Fruit fly (Drosophila melanogaster) whole organism, embryonic: Measurements from ENCODE around the gene Uba5.
A peak's percentile ranks its signal among the peaks of the same experiment; 100 is the strongest.

Source experiments
- ATbp ChIP-seq: fragments of 200-800 bp; sonication (Bioruptor generic); optimal IDR thresholded peaks from 2 replicates; lab custom pipeline; 2017; ENCODE audit warnings: missing biosample characterization, mild to moderate bottlenecking, missing genetic modification characterization, missing genetic modification reagents
- CG12659 ChIP-seq: fragments of 200-800 bp; sonication (Bioruptor generic); optimal IDR thresholded peaks from 3 replicates; lab custom pipeline; 2017; ENCODE audit warnings: mild to moderate bottlenecking, missing biosample characterization, missing genetic modification reagents, missing genetic modification characterization
- CG13123 ChIP-seq: fragments of 200-800 bp; sonication (Bioruptor generic); optimal IDR thresholded peaks from 2 replicates; lab custom pipeline; 2016; ENCODE audit warnings: missing biosample characterization, missing genetic modification characterization
- CG15696 ChIP-seq: fragments of 200-800 bp; sonication (Bioruptor generic); optimal IDR thresholded peaks from 2 replicates; lab custom pipeline; 2019; ENCODE audit warnings: missing biosample characterization, mild to moderate bottlenecking, missing genetic modification characterization, moderate library complexity
- CG17328 ChIP-seq: fragments of 200-800 bp; sonication (Bioruptor generic); IDR thresholded peaks from 2 replicates; pipeline ENCODE4 v1.3.6; 2022; ENCODE audit warnings: missing biosample characterization, missing genetic modification characterization
- CG17361 ChIP-seq: fragments of 200-800 bp; sonication (Bioruptor generic); IDR thresholded peaks from 3 replicates; pipeline ENCODE4 v1.3.6; 2022; ENCODE audit warnings: missing biosample characterization, missing genetic modification characterization
- CG17612 ChIP-seq: fragments of 200-800 bp; sonication (Bioruptor generic); IDR thresholded peaks from 2 replicates; pipeline ENCODE4 v1.3.6; 2022; ENCODE audit warnings: missing biosample characterization, missing genetic modification characterization
- CG17829 ChIP-seq: fragments of 200-800 bp; optimal IDR thresholded peaks from 2 replicates; lab custom pipeline; 2019; ENCODE audit warnings: missing biosample characterization, mild to moderate bottlenecking, missing genetic modification characterization, moderate library complexity
- CG17912 ChIP-seq: fragments of 200-800 bp; sonication (Bioruptor generic); optimal IDR thresholded peaks from 2 replicates; lab custom pipeline; 2018; ENCODE audit warnings: missing biosample characterization, mild to moderate bottlenecking, missing genetic modification characterization
- CG18262 ChIP-seq: fragments of 200-800 bp; optimal IDR thresholded peaks from 3 replicates; lab custom pipeline; 2019; ENCODE audit warnings: missing biosample characterization, mild to moderate bottlenecking, missing genetic modification characterization, moderate library complexity
- CG2116 ChIP-seq: fragments of 200-800 bp; sonication (Bioruptor generic); optimal IDR thresholded peaks from 3 replicates; lab custom pipeline; 2018; ENCODE audit warnings: missing biosample characterization, mild to moderate bottlenecking, missing genetic modification characterization
- CG2712 ChIP-seq: fragments of 200-800 bp; optimal IDR thresholded peaks from 3 replicates; lab custom pipeline; 2019; ENCODE audit warnings: missing biosample characterization, mild to moderate bottlenecking, missing genetic modification characterization, moderate library complexity
- CG3407 ChIP-seq: fragments of 200-800 bp; sonication (Bioruptor generic); optimal IDR thresholded peaks from 2 replicates; lab custom pipeline; 2018; ENCODE audit warnings: missing biosample characterization, mild to moderate bottlenecking, missing genetic modification characterization
- CG7372 ChIP-seq: fragments of 200-800 bp; sonication (Bioruptor generic); IDR thresholded peaks from 2 replicates; pipeline ENCODE4 v1.3.6; 2022; ENCODE audit warnings: missing biosample characterization, missing genetic modification characterization
- CG7839 ChIP-seq: fragments of 200-800 bp; sonication (Bioruptor generic); optimal IDR thresholded peaks from 3 replicates; lab custom pipeline; 2018; ENCODE audit warnings: missing biosample characterization, mild to moderate bottlenecking, missing genetic modification characterization, moderate library complexity
- CG8281 ChIP-seq: fragments of 200-800 bp; sonication (Bioruptor generic); optimal IDR thresholded peaks from 2 replicates; lab custom pipeline; 2018; ENCODE audit warnings: missing biosample characterization, mild to moderate bottlenecking, missing genetic modification characterization, moderate library complexity
- CrebB ChIP-seq: fragments of 200-800 bp; sonication (Bioruptor generic); optimal IDR thresholded peaks from 3 replicates; lab custom pipeline; 2018; ENCODE audit warnings: missing biosample characterization, mild to moderate bottlenecking, missing genetic modification characterization
- E2f2 ChIP-seq: fragments of 200-800 bp; sonication (Bioruptor generic); IDR thresholded peaks from 2 replicates; pipeline ENCODE4 v1.3.6; 2022; ENCODE audit warnings: missing biosample characterization, missing genetic modification characterization
- Fer2 ChIP-seq: fragments of 200-800 bp; sonication (Bioruptor generic); optimal IDR thresholded peaks from 2 replicates; lab custom pipeline; 2018; ENCODE audit warnings: missing biosample characterization, mild to moderate bottlenecking, missing genetic modification characterization, moderate library complexity
- HmgD ChIP-seq: fragments of 200-800 bp; sonication (Bioruptor generic); optimal IDR thresholded peaks from 3 replicates; lab custom pipeline; 2016; ENCODE audit warnings: missing biosample characterization, missing genetic modification characterization
- HmgZ ChIP-seq: fragments of 200-800 bp; sonication (Bioruptor generic); optimal IDR thresholded peaks from 2 replicates; lab custom pipeline; 2018; ENCODE audit warnings: missing biosample characterization, mild to moderate bottlenecking, missing genetic modification characterization
- Hr51 ChIP-seq, 2 experiments: fragments of 200-800 bp; sonication (Bioruptor generic); optimal IDR thresholded peaks; 2 replicates in 1 of 2; 3 replicates in 1 of 2; lab custom pipeline; 2016 to 2018; ENCODE audit warnings: missing biosample characterization in 2 of 2, missing genetic modification characterization in 2 of 2, mild to moderate bottlenecking in 1 of 2, moderate library complexity in 1 of 2
- Lpt ChIP-seq: fragments of >200 bp; optimal IDR thresholded peaks from 2 replicates; lab custom pipeline; 2018; ENCODE audit warnings: missing biosample characterization, missing genetic modification characterization
- MBD-R2 ChIP-seq: fragments of 200-800 bp; sonication (Bioruptor generic); IDR thresholded peaks from 2 replicates; pipeline ENCODE4 v1.3.6; 2022; ENCODE audit warnings: missing biosample characterization, missing genetic modification characterization
- NK7.1 ChIP-seq: fragments of 200-800 bp; sonication (Bioruptor generic); optimal IDR thresholded peaks from 3 replicates; lab custom pipeline; 2016; ENCODE audit warnings: missing biosample characterization, missing genetic modification characterization
- Oaz ChIP-seq: fragments of 200-800 bp; sonication (Bioruptor generic); IDR thresholded peaks from 2 replicates; pipeline ENCODE4 v1.3.6; 2022; ENCODE audit warnings: missing biosample characterization, missing genetic modification characterization
- Rx ChIP-seq: fragments of 200-800 bp; sonication (Bioruptor generic); IDR thresholded peaks from 2 replicates; pipeline ENCODE4 v1.3.6; 2022; ENCODE audit warnings: missing biosample characterization, missing genetic modification characterization
- Scr ChIP-seq: fragments of 200-800 bp; sonication (Bioruptor generic); IDR thresholded peaks from 2 replicates; pipeline ENCODE4 v1.3.6; 2022; ENCODE audit warnings: missing biosample characterization, missing genetic modification characterization; ENCODE audit not compliant: partially characterized antibody
- Side ChIP-seq: fragments of 200-800 bp; sonication (Bioruptor generic); optimal IDR thresholded peaks from 2 replicates; lab custom pipeline; 2016; ENCODE audit warnings: missing biosample characterization, missing genetic modification characterization
- Usf ChIP-seq: fragments of 200-800 bp; sonication (Bioruptor generic); optimal IDR thresholded peaks from 2 replicates; lab custom pipeline; 2017; ENCODE audit warnings: missing genotype, missing biosample characterization, missing genetic modification characterization
- Xrp1 ChIP-seq: fragments of 200-800 bp; sonication (Bioruptor generic); IDR thresholded peaks from 2 replicates; pipeline ENCODE4 v1.3.6; 2022; ENCODE audit warnings: missing biosample characterization, missing genetic modification characterization
- amos ChIP-seq: fragments of 200-800 bp; sonication (Bioruptor generic); IDR thresholded peaks from 2 replicates; pipeline ENCODE4 v1.3.6; 2022; ENCODE audit warnings: missing biosample characterization, missing genetic modification characterization; ENCODE audit not compliant: partially characterized antibody
- ap ChIP-seq: fragments of 200-800 bp; sonication (Bioruptor generic); IDR thresholded peaks from 2 replicates; pipeline ENCODE4 v1.3.6; 2022; ENCODE audit warnings: missing biosample characterization, missing genetic modification characterization
- ara ChIP-seq: fragments of 200-800 bp; sonication (Bioruptor generic); IDR thresholded peaks from 2 replicates; pipeline ENCODE4 v1.3.6; 2022; ENCODE audit warnings: missing biosample characterization, missing genetic modification characterization
- cas ChIP-seq: fragments of 200-800 bp; sonication (Bioruptor generic); IDR thresholded peaks from 2 replicates; pipeline ENCODE4 v1.3.6; 2022; ENCODE audit warnings: missing biosample characterization, missing genetic modification characterization
- crp ChIP-seq, 2 experiments: fragments of 200-800 bp; sonication (Bioruptor generic); optimal IDR thresholded peaks; 2 replicates in 1 of 2; 3 replicates in 1 of 2; lab custom pipeline; 2017; ENCODE audit warnings: missing biosample characterization in 2 of 2, missing genetic modification characterization in 2 of 2, mild to moderate bottlenecking in 1 of 2, moderate library complexity in 1 of 2
- danr ChIP-seq: fragments of 200-800 bp; sonication (Bioruptor generic); IDR thresholded peaks from 2 replicates; pipeline ENCODE4 v1.3.6; 2022; ENCODE audit warnings: missing biosample characterization, missing genetic modification characterization
- ems ChIP-seq: fragments of 200-800 bp; sonication (Bioruptor generic); optimal IDR thresholded peaks from 3 replicates; lab custom pipeline; 2016; ENCODE audit warnings: missing biosample characterization, missing genetic modification characterization
- en ChIP-seq: fragments of 200-800 bp; sonication (Bioruptor generic); optimal IDR thresholded peaks from 2 replicates; lab custom pipeline; 2016; ENCODE audit warnings: missing biosample characterization, missing genetic modification characterization
- eyg ChIP-seq: fragments of 200-800 bp; sonication (Bioruptor generic); optimal IDR thresholded peaks from 3 replicates; lab custom pipeline; 2016; ENCODE audit warnings: missing biosample characterization, missing genetic modification characterization
- fd96Cb ChIP-seq: fragments of 200-800 bp; sonication (Bioruptor generic); optimal IDR thresholded peaks from 2 replicates; lab custom pipeline; 2018; ENCODE audit warnings: missing biosample characterization, mild to moderate bottlenecking, missing genetic modification characterization, moderate library complexity
- inv ChIP-seq: fragments of 200-800 bp; sonication (Bioruptor generic); IDR thresholded peaks from 2 replicates; pipeline ENCODE4 v1.3.6; 2022; ENCODE audit warnings: missing biosample characterization, missing genetic modification characterization; ENCODE audit not compliant: partially characterized antibody
- mld ChIP-seq: fragments of 200-800 bp; sonication (Bioruptor generic); IDR thresholded peaks from 3 replicates; pipeline ENCODE4 v1.3.6; 2022; ENCODE audit warnings: missing biosample characterization, missing genetic modification characterization; ENCODE audit not compliant: partially characterized antibody
- org-1 ChIP-seq: fragments of 200-800 bp; sonication (Bioruptor generic); optimal IDR thresholded peaks from 2 replicates; lab custom pipeline; 2017; ENCODE audit warnings: missing biosample characterization, missing genetic modification characterization
- pzg ChIP-seq: fragments of 200-800 bp; sonication (Bioruptor generic); optimal IDR thresholded peaks from 3 replicates; lab custom pipeline; 2018; ENCODE audit warnings: missing biosample characterization, mild to moderate bottlenecking, missing genetic modification characterization, moderate library complexity
- sens ChIP-seq: fragments of 200-800 bp; sonication (Bioruptor generic); peaks from one replicate; lab custom pipeline; 2016; ENCODE audit warnings: missing biosample characterization, missing genetic modification characterization
- sima ChIP-seq: fragments of 200-800 bp; sonication (Bioruptor generic); optimal IDR thresholded peaks from 2 replicates; lab custom pipeline; 2016; ENCODE audit warnings: missing biosample characterization, missing genetic modification characterization
- sisA ChIP-seq: fragments of 200-800 bp; sonication (Bioruptor generic); IDR thresholded peaks from 2 replicates; pipeline ENCODE4 v1.3.6; 2022; ENCODE audit warnings: missing biosample characterization, missing genetic modification characterization
- ssp ChIP-seq: fragments of 200-800 bp; sonication (Bioruptor generic); IDR thresholded peaks from 2 replicates; pipeline ENCODE4 v1.3.6; 2022; ENCODE audit warnings: missing biosample characterization, missing genetic modification characterization
- tup ChIP-seq: fragments of 200-800 bp; sonication (Bioruptor generic); optimal IDR thresholded peaks from 2 replicates; lab custom pipeline; 2016; ENCODE audit warnings: missing biosample characterization, mild to moderate bottlenecking, missing genetic modification characterization, moderate library complexity
- vvl ChIP-seq: fragments of 200-800 bp; sonication (Bioruptor generic); IDR thresholded peaks from 2 replicates; pipeline ENCODE4 v1.3.6; 2022; ENCODE audit warnings: missing biosample characterization, missing genetic modification characterization
- wor ChIP-seq: fragments of 200-800 bp; sonication (Bioruptor generic); IDR thresholded peaks from 2 replicates; pipeline ENCODE4 v1.3.6; 2022; ENCODE audit warnings: missing biosample characterization, missing genetic modification characterization

Uba5 gene

dm6 chrX:11483297-11483696 lies at the start of gene Uba5:
TSS of gene Uba5 (plus strand) at chrX:11483518.
- TF ChIP-seq mld (no peak), CG2712 (tag; lab: Kevin White, UChicago) (peak; percentile 5), crp (GFP tag; optimal IDR thresholded peaks at IDR 0.05; lab: Kevin White, UChicago) (peak in 1 of 2 experiments; percentile 58), HmgZ (tag; lab: Kevin White, UChicago) (peak; percentile 36), Scr (GFP tag; lab: Robert Waterston, UW) (peak; percentile 38), ap (GFP tag; lab: Robert Waterston, UW) (no peak), ara (GFP tag; lab: Robert Waterston, UW) (no peak), ems (GFP tag; lab: Kevin White, UChicago) (no peak), danr (GFP tag; lab: Robert Waterston, UW) (no peak), inv (no peak), sens (GFP tag; lab: Kevin White, UChicago) (no peak), eyg (GFP tag; lab: Kevin White, UChicago) (no peak), Rx (GFP tag; lab: Robert Waterston, UW) (no peak), CG15696 (no peak), cas (no peak), amos (GFP tag; lab: Robert Waterston, UW) (peak; percentile 53; the same call in 1 of the 2 replicates), Lpt (GFP tag; lab: Kevin White, UChicago) (no peak), NK7.1 (GFP tag; lab: Kevin White, UChicago) (no peak), Side (GFP tag; lab: Kevin White, UChicago) (no peak), CG12659 (peak; percentile 49), wor (no peak), CG7372 (no peak), CG17328 (GFP tag; lab: Robert Waterston, UW) (no peak), Usf (no peak), vvl (GFP tag; lab: Robert Waterston, UW) (no peak), org-1 (GFP tag; lab: Kevin White, UChicago) (no peak), CG17361 (GFP tag; lab: Robert Waterston, UW) (no peak), CG3407 (GFP tag; lab: Kevin White, UChicago) (no peak), CG17912 (GFP tag; lab: Kevin White, UChicago) (no peak), CG8281 (tag; lab: Kevin White, UChicago) (no peak), Hr51 (GFP tag; optimal IDR thresholded peaks at IDR 0.05; lab: Kevin White, UChicago) (no peak), MBD-R2 (GFP tag; lab: Robert Waterston, UW) (peak; percentile 62), ATbp (GFP tag; lab: Kevin White, UChicago) (no peak), sima (no peak), E2f2 (GFP tag; lab: Robert Waterston, UW) (peak; percentile 93), fd96Cb (no peak), CG18262 (tag; lab: Kevin White, UChicago) (no peak), Oaz (GFP tag; lab: Robert Waterston, UW) (no peak), tup (no peak), Fer2 (no peak), Xrp1 (GFP tag; lab: Robert Waterston, UW) (0 out of 2 replicates have a peak, but pooled peaks have one; percentile 9), pzg (GFP tag; lab: Kevin White, UChicago) (peak; percentile 90), en (GFP tag; lab: Kevin White, UChicago) (no peak), sisA (GFP tag; lab: Robert Waterston, UW) (no peak), HmgD (GFP tag; lab: Kevin White, UChicago) (no peak), CG17612 (GFP tag; lab: Robert Waterston, UW) (no peak), CrebB (tag; lab: Kevin White, UChicago) (no peak), ssp (no peak), CG13123 (GFP tag; lab: Kevin White, UChicago) (no peak), CG7839 (tag; lab: Kevin White, UChicago) (no peak), CG17829 (peak; percentile 8), CG2116 (GFP tag; lab: Kevin White, UChicago) (peak; percentile 14)
